Worm (Caenorhabditis elegans): ENCODE results near the gene oac-11.

DNA sequence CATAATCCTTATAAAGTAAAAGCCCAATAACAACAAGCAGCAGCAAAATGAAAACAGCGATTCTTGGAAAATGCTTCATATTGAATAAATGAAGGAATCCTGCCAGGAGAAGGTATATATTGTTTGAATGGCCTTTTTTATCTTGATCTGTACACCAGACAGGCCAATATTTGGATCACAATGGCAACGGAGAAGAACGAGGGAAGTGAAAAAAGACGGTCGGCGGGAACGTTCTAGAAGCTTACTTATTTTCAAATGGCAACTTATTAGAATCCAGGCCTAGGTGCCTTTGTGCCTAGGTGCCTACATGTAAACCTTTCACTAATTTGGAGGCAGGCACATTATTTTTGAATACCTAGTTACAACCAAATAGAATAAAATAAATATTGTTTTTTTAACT is 32.9 kb downstream of the oac-11 start, which contains the start of gene F54D10.8:
- TF ChIP-seq ama-1 (optimal IDR thresholded peaks at IDR 0.05) (no peak), hmg-4 (GFP tag; optimal IDR thresholded peaks at IDR 0.05) (no peak), B0310.2 (tag; optimal IDR thresholded peaks at IDR 0.05) (no peak), ceh-13 (GFP tag; optimal IDR thresholded peaks at IDR 0.05) (no peak), ceh-36 (tag; optimal IDR thresholded peaks at IDR 0.05) (no peak), pes-1 (GFP tag; IDR thresholded peaks at IDR 0.05) (no peak), flt-1 (GFP tag; IDR thresholded peaks at IDR 0.05) (no peak), F13C5.2 (tag; optimal IDR thresholded peaks at IDR 0.05) (no peak), hmbx-1 (tag; optimal IDR thresholded peaks at IDR 0.05) (no peak), sea-1 (GFP tag; conservative IDR thresholded peaks at IDR 0.05) (no peak), aly-1 (tag; optimal IDR thresholded peaks at IDR 0.05) (no peak), tbx-11 (GFP tag; IDR thresholded peaks at IDR 0.05) (no peak), scrt-1 (GFP tag; IDR thresholded peaks at IDR 0.05) (no peak), tra-4 (tag; optimal IDR thresholded peaks at IDR 0.05) (no peak)
